Worm (Caenorhabditis elegans) whole organism, L4/young adult: ENCODE data around the gene sel-15.

Source experiments
- W03F9.2 ChIP-seq: fragments of 150-350 bp; optimal IDR thresholded peaks from 2 replicates; lab custom pipeline; 2014; ENCODE audit warnings: missing biosample characterization, missing genetic modification characterization
- dao-5 ChIP-seq: sonication (generic microtip); optimal IDR thresholded peaks from 2 replicates; lab custom pipeline; 2016; ENCODE audit warnings: missing genotype, missing genetic modification characterization, moderate library complexity, missing compliant biosample characterization
- him-1 ChIP-seq: sonication (generic microtip); optimal IDR thresholded peaks from 2 replicates; lab custom pipeline; 2016; ENCODE audit warnings: missing genotype, missing genetic modification reagents, missing genetic modification characterization, missing compliant biosample characterization

DNA sequence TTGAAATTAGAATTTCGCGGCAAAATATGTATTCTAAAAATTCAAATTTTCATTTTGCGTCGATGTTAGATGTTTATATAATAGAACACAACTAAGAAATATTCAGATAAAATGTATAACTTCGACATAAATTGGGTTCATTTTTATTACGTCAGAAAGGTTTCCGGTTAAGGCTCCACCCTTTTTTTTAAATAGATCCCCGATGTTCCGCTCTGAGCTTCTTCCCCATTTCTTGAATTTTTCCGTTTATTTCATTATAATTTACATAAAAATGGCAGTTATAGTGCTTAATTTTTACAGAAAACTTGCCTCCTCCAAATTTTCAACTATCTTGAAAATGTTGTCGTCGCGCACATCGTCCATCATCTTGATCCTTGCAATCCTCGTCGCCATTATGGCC is 28.5 kb upstream of the sel-15 start, which contains the start of gene flp-24:
- TF ChIP-seq W03F9.2 (tag; lab: Kevin White, UChicago) (no peak), him-1 (tag; lab: Kevin White, UChicago) (no peak), dao-5 (tag; lab: Kevin White, UChicago) (no peak)
